Fruit fly (Drosophila melanogaster): ENCODE results near the gene sstn.

The sstn gene

DNA sequence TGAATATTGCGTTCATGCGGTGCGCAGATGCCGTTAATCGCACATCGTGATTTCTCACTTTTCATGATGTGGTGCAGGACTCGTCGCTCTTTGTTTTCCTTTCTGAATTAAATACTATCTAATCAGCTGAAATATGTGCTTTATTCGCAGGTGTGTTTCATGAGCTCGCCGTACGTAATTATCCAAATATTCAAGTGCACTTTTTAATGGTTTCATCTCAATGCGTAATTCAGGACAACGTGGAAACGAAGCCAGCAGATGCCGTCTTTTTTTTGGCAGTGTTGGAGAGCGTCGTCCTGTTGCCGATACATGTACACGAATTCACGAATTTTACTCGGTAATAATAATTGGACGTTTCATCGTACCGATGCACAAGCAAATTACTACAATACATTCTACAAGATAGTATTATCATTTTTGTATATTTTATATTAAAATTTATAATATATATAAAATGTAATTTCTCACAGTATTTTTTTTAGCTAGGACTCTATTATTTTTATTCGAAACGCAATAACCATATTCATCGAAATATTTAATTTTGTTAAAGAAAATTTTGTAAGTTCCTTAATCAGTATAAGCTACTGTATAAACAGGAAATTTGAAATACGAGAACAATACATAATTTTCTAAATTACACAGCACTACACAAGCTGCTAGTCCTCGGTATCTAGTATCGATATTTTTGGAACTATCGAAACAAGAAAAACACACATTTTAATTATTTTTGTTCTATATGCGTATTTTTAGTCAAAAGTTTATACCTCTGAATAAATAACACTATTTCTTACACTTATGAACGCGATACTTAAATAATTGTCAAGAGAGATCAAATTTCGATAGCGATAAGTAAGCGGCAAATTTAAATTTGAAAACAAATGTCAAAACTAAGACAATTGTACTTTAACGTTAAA, 42.4 kb upstream of the sstn start, which contains the start of gene CG12316 (continued):
- TF ChIP-seq CG11093 (GFP tag; IDR thresholded peaks at IDR 0.05) (peak; percentile 76), zen (tag; optimal IDR thresholded peaks at IDR 0.05) (peak; percentile 89), Sox100B (GFP tag; optimal IDR thresholded peaks at IDR 0.05) (peak; percentile 91), Drgx (GFP tag; IDR thresholded peaks at IDR 0.05) (peak; percentile 90), CG33557 (GFP tag; optimal IDR thresholded peaks at IDR 0.05) (peak; percentile 96), h (optimal IDR thresholded peaks at IDR 0.05) (no peak), CG8478 (optimal IDR thresholded peaks at IDR 0.05) (no peak), Sry-β (GFP tag; optimal IDR thresholded peaks at IDR 0.05) (peak; percentile 22), CG6683 (GFP tag; optimal IDR thresholded peaks at IDR 0.05) (peak; percentile 81), Hand (GFP tag; optimal IDR thresholded peaks at IDR 0.05) (peak; percentile 91), CG17186 (GFP tag; optimal IDR thresholded peaks at IDR 0.05) (peak; percentile 52), fd3F (GFP tag; optimal IDR thresholded peaks at IDR 0.05) (peak; percentile 85), CG1647 (GFP tag; optimal IDR thresholded peaks at IDR 0.05) (peak; percentile 83), PHDP (tag; optimal IDR thresholded peaks at IDR 0.05) (peak; percentile 94), sd (tag; optimal IDR thresholded peaks at IDR 0.05) (peak; percentile 35), CG34224 (GFP tag; IDR thresholded peaks at IDR 0.05; ENCODE audit: partially characterized antibody) (peak; percentile 76), Abd-B (GFP tag; optimal IDR thresholded peaks at IDR 0.05) (peak; percentile 77), Dfd (GFP tag; optimal IDR thresholded peaks at IDR 0.05) (no peak), zfh1 (GFP tag; IDR thresholded peaks at IDR 0.05) (peak; percentile 94), CG2712 (tag; optimal IDR thresholded peaks at IDR 0.05) (peak; percentile 95), Vsx1 (GFP tag; optimal IDR thresholded peaks at IDR 0.05) (peak; percentile 81), CG30403 (GFP tag; optimal IDR thresholded peaks at IDR 0.05) (peak; percentile 92), al (GFP tag; IDR thresholded peaks at IDR 0.05) (peak; percentile 28), Antp (GFP tag; optimal IDR thresholded peaks at IDR 0.05) (peak; percentile 90), CG6689 (GFP tag; IDR thresholded peaks at IDR 0.05) (peak; percentile 91), so (GFP tag; IDR thresholded peaks at IDR 0.05) (peak; percentile 85), dimm (GFP tag; IDR thresholded peaks at IDR 0.05) (no peak; the same call in none of the 2 replicates), CG12104 (GFP tag; optimal IDR thresholded peaks at IDR 0.05) (peak; percentile 85), caup (GFP tag; optimal IDR thresholded peaks at IDR 0.05; ENCODE audit: severe bottlenecking) (peak; percentile 90), corto (GFP tag; optimal IDR thresholded peaks at IDR 0.05) (peak; percentile 82), chinmo (GFP tag; IDR thresholded peaks at IDR 0.05; ENCODE audit: partially characterized antibody) (0 out of 4 replicates have a peak, but pooled peaks have one; percentile 42), Hsf (GFP tag; optimal IDR thresholded peaks at IDR 0.05) (peak; percentile 93), slou (GFP tag; optimal IDR thresholded peaks at IDR 0.05) (peak; percentile 9), hbn (GFP tag; IDR thresholded peaks at IDR 0.05; ENCODE audit: partially characterized antibody) (peak; percentile 83), Hr78 (GFP tag; optimal IDR thresholded peaks at IDR 0.05) (peak in 1 of 2 experiments; percentile 82), ftz-f1 (GFP tag; optimal IDR thresholded peaks at IDR 0.05) (peak; percentile 13), CG2129 (GFP tag; IDR thresholded peaks at IDR 0.05; ENCODE audit: partially characterized antibody) (peak; percentile 69), D (optimal IDR thresholded peaks at IDR 0.05) (peak; percentile 23), D (GFP tag; optimal IDR thresholded peaks at IDR 0.05) (peak; percentile 93), pnt (GFP tag; optimal IDR thresholded peaks at IDR 0.05) (peak; percentile 80), CG14710 (tag; optimal IDR thresholded peaks at IDR 0.05) (peak; percentile 93), CG31224 (GFP tag; IDR thresholded peaks at IDR 0.05) (peak; percentile 75), CG7786 (GFP tag; optimal IDR thresholded peaks at IDR 0.05) (peak; percentile 94), NfI (GFP tag; optimal IDR thresholded peaks at IDR 0.05) (peak; percentile 90), inv (GFP tag; IDR thresholded peaks at IDR 0.05; ENCODE audit: partially characterized antibody) (peak; percentile 53), CG6813 (GFP tag; optimal IDR thresholded peaks at IDR 0.05) (peak; percentile 94), CrebB (tag; optimal IDR thresholded peaks at IDR 0.05) (peak; percentile 92), Myb (GFP tag; optimal IDR thresholded peaks at IDR 0.05) (peak; percentile 77)
